Worm (Caenorhabditis elegans): Measurements from ENCODE around the gene cng-2.

DNA sequence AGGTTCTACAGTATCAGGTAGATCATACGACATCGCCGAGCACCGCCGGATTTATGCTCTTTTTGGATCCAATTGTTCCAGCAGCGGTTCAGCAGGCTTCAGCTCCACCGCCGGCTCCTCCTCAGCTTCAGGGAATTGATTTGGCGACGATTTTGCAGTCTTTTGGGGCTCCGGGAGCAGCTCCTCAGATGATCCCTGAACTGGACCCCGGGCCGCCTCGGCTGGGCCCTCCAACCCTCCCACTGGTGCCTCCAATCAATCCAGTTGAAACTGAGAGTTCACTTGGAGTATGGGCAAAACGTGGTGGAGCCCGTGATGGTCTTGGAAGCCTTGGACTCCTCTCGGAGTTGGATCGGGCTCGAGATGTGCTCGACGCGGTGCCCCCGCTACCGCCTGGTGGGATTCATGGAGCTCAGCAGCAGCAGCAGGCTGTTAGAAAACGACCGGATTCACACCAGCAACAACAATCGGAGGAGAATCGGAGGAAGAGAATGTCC, 46.1 kb upstream of the cng-2 start:
- TF ChIP-seq ama-1 (optimal IDR thresholded peaks at IDR 0.05) (no peak), aly-1 (tag; optimal IDR thresholded peaks at IDR 0.05) (no peak), tbx-11 (GFP tag; IDR thresholded peaks at IDR 0.05) (no peak), B0310.2 (tag; optimal IDR thresholded peaks at IDR 0.05) (no peak), ets-7 (tag; optimal IDR thresholded peaks at IDR 0.05) (no peak), tra-4 (tag; optimal IDR thresholded peaks at IDR 0.05) (no peak), tbx-37 (GFP tag; conservative IDR thresholded peaks at IDR 0.05) (no peak), ceh-36 (tag; optimal IDR thresholded peaks at IDR 0.05) (no peak), flt-1 (GFP tag; IDR thresholded peaks at IDR 0.05) (no peak), sea-1 (GFP tag; conservative IDR thresholded peaks at IDR 0.05) (no peak), hnd-1 (tag; optimal IDR thresholded peaks at IDR 0.05) (no peak), scrt-1 (GFP tag; IDR thresholded peaks at IDR 0.05) (no peak), F13C5.2 (tag; optimal IDR thresholded peaks at IDR 0.05) (no peak), hmbx-1 (tag; optimal IDR thresholded peaks at IDR 0.05) (no peak)

All from whole organism, early embryonic.